Worm (Caenorhabditis elegans): Measurements from ENCODE around the gene str-20.

The str-20 gene

ce11 chrV:794092-794491 lies 37.8 kb downstream of the str-20 start:
- TF ChIP-seq skn-1 (tag; optimal IDR thresholded peaks at IDR 0.05), result no peak
- no peak for TF ChIP-seq nhr-11 (tag; optimal IDR thresholded peaks at IDR 0.05)
- TF ChIP-seq Y55F3AM.14 (GFP tag; optimal IDR thresholded peaks at IDR 0.05), result no peak
- no peak for TF ChIP-seq ZK546.5 (tag; optimal IDR thresholded peaks at IDR 0.05)
- TF ChIP-seq elt-1 (tag; optimal IDR thresholded peaks at IDR 0.05), result no peak
- no peak for TF ChIP-seq nhr-10 (tag; optimal IDR thresholded peaks at IDR 0.05)
- no peak for TF ChIP-seq unc-39 (tag; optimal IDR thresholded peaks at IDR 0.05)
- TF ChIP-seq ama-1 (optimal IDR thresholded peaks at IDR 0.05), result no peak
- TF ChIP-seq nhr-21 (tag; optimal IDR thresholded peaks at IDR 0.05), result no peak
- TF ChIP-seq zag-1 (tag; optimal IDR thresholded peaks at IDR 0.05), result no peak
- no peak for TF ChIP-seq snpc-4 (tag; optimal IDR thresholded peaks at IDR 0.05)
- no peak for TF ChIP-seq alr-1 (tag; optimal IDR thresholded peaks at IDR 0.05)
- no peak for TF ChIP-seq elt-3 (tag; optimal IDR thresholded peaks at IDR 0.05)
- no peak for TF ChIP-seq gmeb-1 (tag; optimal IDR thresholded peaks at IDR 0.05)
- no peak for TF ChIP-seq fos-1 (tag; optimal IDR thresholded peaks at IDR 0.05)
- TF ChIP-seq nhr-25 (tag; optimal IDR thresholded peaks at IDR 0.05), result no peak
- no peak for TF ChIP-seq unc-62 (GFP tag; optimal IDR thresholded peaks at IDR 0.05)
- TF ChIP-seq nhr-129 (tag; optimal IDR thresholded peaks at IDR 0.05), result no peak
- TF ChIP-seq sma-9 (GFP tag; optimal IDR thresholded peaks at IDR 0.05), result no peak
- no peak for TF ChIP-seq sma-9 (tag; optimal IDR thresholded peaks at IDR 0.05)

DNA sequence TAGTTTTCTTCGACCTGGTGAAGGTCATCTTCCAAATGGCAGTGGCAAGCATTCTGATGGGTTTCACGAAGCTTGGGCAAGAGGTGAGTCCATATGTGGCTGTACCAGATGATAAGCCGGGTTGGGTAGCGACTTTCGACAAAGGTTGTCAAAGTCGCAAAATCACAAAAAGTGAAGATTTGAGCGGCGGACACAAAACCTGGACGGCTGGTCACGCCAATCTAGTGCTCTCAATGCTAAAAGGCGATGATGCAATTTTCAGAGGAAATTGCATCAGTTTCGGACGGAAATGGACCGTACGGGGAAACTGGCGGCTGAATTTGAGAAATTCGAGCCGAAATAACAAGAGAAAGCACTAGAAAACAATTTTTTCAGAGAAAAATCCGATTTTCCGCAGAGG lies 41.0 kb downstream of the str-20 start:
- no peak for TF ChIP-seq lin-13 (GFP tag; optimal IDR thresholded peaks at IDR 0.05)
- TF ChIP-seq lsy-2 (tag; optimal IDR thresholded peaks at IDR 0.05), result no peak
- no peak for TF ChIP-seq skn-1 (tag; optimal IDR thresholded peaks at IDR 0.05)
- TF ChIP-seq aly-2 (tag; optimal IDR thresholded peaks at IDR 0.05), result no peak
- TF ChIP-seq blmp-1 (tag; optimal IDR thresholded peaks at IDR 0.05; ENCODE audit: insufficient read depth), result no peak
- TF ChIP-seq dmd-4 (tag; optimal IDR thresholded peaks at IDR 0.05), result no peak
- TF ChIP-seq Y55F3AM.14 (GFP tag; optimal IDR thresholded peaks at IDR 0.05), result no peak
- TF ChIP-seq unc-39 (tag; optimal IDR thresholded peaks at IDR 0.05), result no peak
- no peak for TF ChIP-seq nhr-25 (tag; optimal IDR thresholded peaks at IDR 0.05)
- TF ChIP-seq ama-1 (optimal IDR thresholded peaks at IDR 0.05), result no peak
- no peak for TF ChIP-seq ztf-1 (GFP tag; conservative IDR thresholded peaks at IDR 0.05)
- no peak for TF ChIP-seq ZK546.5 (tag; optimal IDR thresholded peaks at IDR 0.05)

ce11 chrV:800271-800670 lies 44.0 kb downstream of the str-20 start:
- TF ChIP-seq elt-1 (tag; optimal IDR thresholded peaks at IDR 0.05) (peak; percentile 3), lin-39 (tag; optimal IDR thresholded peaks at IDR 0.05) (no peak), ceh-82 (tag; optimal IDR thresholded peaks at IDR 0.05) (no peak), nhr-21 (tag; optimal IDR thresholded peaks at IDR 0.05) (no peak), sma-9 (GFP tag; optimal IDR thresholded peaks at IDR 0.05) (peak; percentile 70), sma-9 (tag; optimal IDR thresholded peaks at IDR 0.05) (no peak), mbf-1 (tag; optimal IDR thresholded peaks at IDR 0.05) (no peak)

DNA sequence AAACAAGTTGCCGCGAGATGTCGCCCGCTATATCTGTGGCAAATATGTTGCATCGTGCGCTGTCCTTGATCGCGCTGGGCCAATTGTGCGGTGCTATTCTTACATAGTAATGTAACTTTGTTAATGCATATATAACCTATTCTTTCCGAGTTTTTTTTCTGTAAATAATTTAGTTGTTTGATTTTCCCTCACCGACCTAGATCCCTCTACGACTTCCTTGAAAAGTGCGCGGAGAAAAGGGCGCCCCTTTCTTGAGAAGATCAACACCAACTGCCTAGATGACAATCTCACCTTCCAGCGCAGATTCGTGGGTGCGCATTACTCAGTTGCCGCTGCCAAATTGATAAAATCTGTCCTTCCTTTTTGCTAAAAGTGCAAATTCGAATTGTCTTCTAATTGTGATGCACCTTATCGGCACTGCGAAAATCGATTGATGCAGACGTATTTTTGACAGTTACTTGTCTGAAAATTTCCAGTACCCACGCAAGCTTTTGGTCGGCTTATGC lies 45.3 kb downstream of the str-20 start:
- TF ChIP-seq fos-1 (tag; optimal IDR thresholded peaks at IDR 0.05) (no peak), sma-9 (GFP tag; optimal IDR thresholded peaks at IDR 0.05) (peak; percentile 77), sma-9 (tag; optimal IDR thresholded peaks at IDR 0.05) (no peak), elt-1 (tag; optimal IDR thresholded peaks at IDR 0.05) (peak; percentile 89), mdl-1 (tag; optimal IDR thresholded peaks at IDR 0.05) (no peak), ceh-16 (tag; optimal IDR thresholded peaks at IDR 0.05) (peak; percentile 33)

- no peak for TF ChIP-seq lin-13 (GFP tag; optimal IDR thresholded peaks at IDR 0.05)
- TF ChIP-seq ama-1 (optimal IDR thresholded peaks at IDR 0.05), result no peak
- TF ChIP-seq ZK546.5 (tag; optimal IDR thresholded peaks at IDR 0.05), result no peak
- no peak for TF ChIP-seq F13H6.1 (tag; optimal IDR thresholded peaks at IDR 0.05)
- TF ChIP-seq snpc-4 (tag; optimal IDR thresholded peaks at IDR 0.05), result no peak
- no peak for TF ChIP-seq unc-39 (tag; optimal IDR thresholded peaks at IDR 0.05)
- TF ChIP-seq sem-4 (tag; optimal IDR thresholded peaks at IDR 0.05), result no peak
- no peak for TF ChIP-seq nhr-25 (tag; optimal IDR thresholded peaks at IDR 0.05)
- TF ChIP-seq sma-9 (GFP tag; optimal IDR thresholded peaks at IDR 0.05), result no peak
- no peak for TF ChIP-seq sma-9 (tag; optimal IDR thresholded peaks at IDR 0.05)
Observed at ce11 chrV:802726-803125, 46.5 kb downstream of the str-20 start.

DNA sequence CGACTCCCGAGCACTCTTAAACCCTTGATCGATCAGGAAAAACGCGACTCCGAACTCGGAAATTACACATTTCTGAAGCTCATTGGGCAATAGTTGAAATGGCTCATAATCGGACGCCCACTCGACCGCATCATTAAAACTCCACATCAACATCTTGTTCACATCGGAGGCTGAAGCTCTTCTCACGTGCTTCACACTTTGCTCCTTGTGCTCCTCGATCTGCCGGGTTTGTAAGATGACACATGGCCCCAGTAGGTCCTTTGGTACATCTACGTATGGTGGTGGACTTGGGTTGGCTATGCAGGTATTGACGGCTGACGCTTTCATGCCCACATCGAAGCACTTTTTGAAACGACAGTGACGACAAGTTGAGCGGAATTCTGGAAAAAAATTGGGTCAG lies 47.2 kb downstream of the str-20 start:
- TF ChIP-seq lin-11 (tag; optimal IDR thresholded peaks at IDR 0.05) (no peak), elt-3 (tag; optimal IDR thresholded peaks at IDR 0.05) (no peak)

Measured in whole organism, L2 larva.